Fruit fly (Drosophila melanogaster): ENCODE measurements around the gene CG4382.

CG4382 gene

DNA sequence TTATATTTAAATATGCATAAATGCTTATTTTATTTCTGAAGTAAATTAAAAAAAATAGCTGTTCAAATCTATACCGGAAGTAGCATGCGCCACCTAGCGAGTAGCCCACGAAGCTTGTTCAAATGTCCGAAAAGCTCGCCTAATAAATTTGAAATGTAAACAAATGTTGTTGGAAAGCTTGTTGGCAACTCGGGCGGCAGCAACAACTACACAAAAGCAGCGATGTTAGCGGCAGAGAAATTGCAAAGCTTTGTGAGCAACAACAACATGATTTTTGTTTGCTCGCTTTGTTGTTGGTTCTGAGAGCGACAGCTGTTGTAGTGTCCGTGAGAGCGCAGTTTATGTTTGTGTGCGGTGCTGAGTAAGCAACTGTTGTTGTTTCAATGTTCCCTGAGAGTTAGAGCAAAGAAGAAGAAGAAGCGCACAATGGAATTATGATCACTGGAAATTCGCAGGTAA lies 33.2 kb downstream of the CG4382 start (continued):
- peak; percentile 89 for TF ChIP-seq CG3919 (GFP tag; optimal IDR thresholded peaks at IDR 0.05)
- peak; percentile 96 for TF ChIP-seq Eip78C (GFP tag)
- TF ChIP-seq Ets96B (tag; optimal IDR thresholded peaks at IDR 0.05) = no peak
- TF ChIP-seq CG7368 (GFP tag; optimal IDR thresholded peaks at IDR 0.05) = peak; percentile 85
- TF ChIP-seq CG1621 (tag; optimal IDR thresholded peaks at IDR 0.05) = peak; percentile 43
- TF ChIP-seq cyc (GFP tag; optimal IDR thresholded peaks at IDR 0.05) = peak; percentile 67
- TF ChIP-seq fkh (GFP tag; optimal IDR thresholded peaks at IDR 0.05) = peak; percentile 100
- peak; percentile 67 for TF ChIP-seq CG6808 (GFP tag; optimal IDR thresholded peaks at IDR 0.05)
- peak; percentile 54 for TF ChIP-seq dsx (GFP tag; optimal IDR thresholded peaks at IDR 0.05; ENCODE audit: poor library complexity, severe bottlenecking)
- peak; percentile 94 for TF ChIP-seq eg (GFP tag; IDR thresholded peaks at IDR 0.05)
- TF ChIP-seq CG11762 (GFP tag; optimal IDR thresholded peaks at IDR 0.05; ENCODE audit: insufficient read depth) = peak; percentile 77
- TF ChIP-seq CG6792 (GFP tag; optimal IDR thresholded peaks at IDR 0.05) = peak; percentile 82
- peak; percentile 78 for TF ChIP-seq fd85E (GFP tag; optimal IDR thresholded peaks at IDR 0.05)

DNA sequence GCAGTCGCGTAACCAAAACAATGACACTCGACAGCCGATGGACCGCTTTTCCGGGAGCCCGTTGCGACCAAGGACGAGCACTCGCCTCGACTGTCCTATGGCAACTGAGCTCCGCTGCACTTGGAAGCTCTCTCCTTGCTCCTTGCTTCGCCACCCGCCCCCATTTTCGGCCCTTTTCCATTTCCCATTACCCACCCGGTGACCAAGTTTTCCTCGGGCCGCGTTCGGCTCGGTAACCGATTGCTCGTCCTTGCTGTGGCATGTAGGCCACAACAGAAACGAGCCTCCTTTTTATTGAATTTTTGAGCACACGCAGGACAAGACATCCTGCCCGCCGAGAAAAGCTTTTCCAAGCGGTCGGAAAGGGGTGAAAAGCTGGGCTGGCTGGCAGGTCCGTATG lies 34.0 kb downstream of the CG4382 start, which contains the start of gene jp:
jp (minus strand) TSS at position 95 of the 400 bp plus-strand sequence.
- TF ChIP-seq CG10631 (GFP tag; optimal IDR thresholded peaks at IDR 0.05) = no peak
- no peak for TF ChIP-seq Sox15 (GFP tag; optimal IDR thresholded peaks at IDR 0.05)
- TF ChIP-seq fd85E (GFP tag; optimal IDR thresholded peaks at IDR 0.05) = no peak
- TF ChIP-seq acj6 (GFP tag; optimal IDR thresholded peaks at IDR 0.05) = no peak
- TF ChIP-seq CG11762 (GFP tag; optimal IDR thresholded peaks at IDR 0.05; ENCODE audit: insufficient read depth) = no peak
- TF ChIP-seq CG8632 (GFP tag; optimal IDR thresholded peaks at IDR 0.05) = no peak
- TF ChIP-seq fkh (GFP tag; optimal IDR thresholded peaks at IDR 0.05) = no peak
- no peak for TF ChIP-seq Hr38 (GFP tag; optimal IDR thresholded peaks at IDR 0.05)
- no peak for TF ChIP-seq Lpt (GFP tag; optimal IDR thresholded peaks at IDR 0.05)

DNA sequence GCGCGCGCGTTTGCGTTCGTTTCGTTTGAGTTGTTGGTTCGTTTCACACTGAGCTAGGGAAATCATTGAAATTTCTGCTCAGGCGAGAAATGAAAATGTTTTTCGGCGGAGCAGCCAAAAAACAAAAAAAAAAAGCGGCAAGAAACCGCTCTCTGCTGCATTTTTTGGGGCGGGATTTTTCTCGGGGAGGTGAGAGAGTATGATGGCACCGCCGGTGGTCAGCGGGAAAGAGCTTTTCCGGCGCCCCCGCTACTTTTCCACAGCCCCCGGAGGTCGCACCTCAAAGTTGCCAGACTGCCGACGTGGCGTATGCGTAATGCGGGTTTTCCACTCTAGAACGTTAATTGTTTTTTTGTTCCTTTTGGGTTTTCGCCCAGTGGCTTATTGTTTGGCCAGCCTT lies 35.3 kb downstream of the CG4382 start, which contains the start of gene CG46468:
CG46468 (minus strand) TSS at position 52 of the 400 bp plus-strand sequence.
- TF ChIP-seq CG16779 (tag; optimal IDR thresholded peaks at IDR 0.05) = no peak
- TF ChIP-seq eg (GFP tag; IDR thresholded peaks at IDR 0.05) = peak; percentile 53; the same call in 2 of the 3 replicates
- TF ChIP-seq CG15336 (GFP tag; IDR thresholded peaks at IDR 0.05) = 0 out of 2 replicates have a peak, but pooled peaks have one; percentile 14

DNA sequence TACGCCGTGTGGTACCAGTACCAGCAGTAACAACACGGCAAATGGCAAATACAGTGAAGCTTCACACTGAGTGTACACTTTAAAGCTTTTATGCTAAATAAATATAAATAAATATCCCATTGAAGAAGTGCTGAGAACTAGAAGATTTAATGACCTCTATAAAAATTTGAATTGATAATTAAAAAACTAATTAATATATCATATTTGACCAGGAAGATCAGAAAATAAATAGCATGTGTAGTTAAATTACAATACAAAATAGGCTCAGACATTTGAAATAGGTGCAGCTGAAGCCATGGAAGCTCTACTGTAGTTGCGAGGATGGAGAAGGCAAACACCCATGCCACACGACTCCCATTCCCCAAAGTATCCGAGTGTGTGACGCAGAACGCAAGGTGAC lies 36.1 kb downstream of the CG4382 start:
- TF ChIP-seq ss (GFP tag; optimal IDR thresholded peaks at IDR 0.05) = no peak
- TF ChIP-seq CG11294 (GFP tag; IDR thresholded peaks at IDR 0.05) = peak; percentile 54; the same call in 1 of the 2 replicates
- no peak for TF ChIP-seq CG6792 (GFP tag; optimal IDR thresholded peaks at IDR 0.05)
- no peak for TF ChIP-seq Hr38 (GFP tag; optimal IDR thresholded peaks at IDR 0.05)
- TF ChIP-seq Eip75B (GFP tag; optimal IDR thresholded peaks at IDR 0.05) = peak; percentile 15
- peak; percentile 80 for TF ChIP-seq CG32006 (GFP tag; optimal IDR thresholded peaks at IDR 0.05)
- TF ChIP-seq dac (GFP tag; optimal IDR thresholded peaks at IDR 0.05) = peak; percentile 27
- no peak for TF ChIP-seq Smox (GFP tag; optimal IDR thresholded peaks at IDR 0.05)
- TF ChIP-seq net (GFP tag; optimal IDR thresholded peaks at IDR 0.05) = peak; percentile 31
- TF ChIP-seq Hr4 (GFP tag; optimal IDR thresholded peaks at IDR 0.05) = peak; percentile 76
- TF ChIP-seq CG3032 (tag; optimal IDR thresholded peaks at IDR 0.05) = peak; percentile 24
- no peak for TF ChIP-seq Hr39 (GFP tag; optimal IDR thresholded peaks at IDR 0.05)
- TF ChIP-seq Gug (GFP tag; IDR thresholded peaks at IDR 0.05) = peak; percentile 68
- TF ChIP-seq CG1621 (tag; optimal IDR thresholded peaks at IDR 0.05) = no peak
- no peak for TF ChIP-seq Sox102F (GFP tag; optimal IDR thresholded peaks at IDR 0.05)
- no peak for TF ChIP-seq Sox15 (GFP tag; optimal IDR thresholded peaks at IDR 0.05)
- peak; percentile 50 for TF ChIP-seq CG10631 (GFP tag; optimal IDR thresholded peaks at IDR 0.05)
- TF ChIP-seq spab (GFP tag; optimal IDR thresholded peaks at IDR 0.05) = peak; percentile 1
- TF ChIP-seq CG6163 (GFP tag; IDR thresholded peaks at IDR 0.05) = peak; percentile 52
- peak; percentile 8 for TF ChIP-seq lz (GFP tag; optimal IDR thresholded peaks at IDR 0.05)
- peak; percentile 15 for TF ChIP-seq CG8632 (GFP tag; optimal IDR thresholded peaks at IDR 0.05)
- TF ChIP-seq CG31627 (GFP tag; optimal IDR thresholded peaks at IDR 0.05) = no peak
- TF ChIP-seq OdsH (GFP tag; optimal IDR thresholded peaks at IDR 0.05) = no peak
- TF ChIP-seq CG8319 (GFP tag; optimal IDR thresholded peaks at IDR 0.05) = no peak
- TF ChIP-seq Met (GFP tag; optimal IDR thresholded peaks at IDR 0.05) = peak; percentile 24
- no peak for TF ChIP-seq Eip93F (GFP tag; optimal IDR thresholded peaks at IDR 0.05)
- peak; percentile 44 for TF ChIP-seq pdm3 (GFP tag; optimal IDR thresholded peaks at IDR 0.05)
- TF ChIP-seq fkh (GFP tag; optimal IDR thresholded peaks at IDR 0.05) = no peak
- peak; percentile 76 for TF ChIP-seq CG6276 (GFP tag; optimal IDR thresholded peaks at IDR 0.05)
- TF ChIP-seq CG7368 (GFP tag; optimal IDR thresholded peaks at IDR 0.05) = no peak
- peak; percentile 37 for TF ChIP-seq CG3919 (GFP tag; optimal IDR thresholded peaks at IDR 0.05)
- TF ChIP-seq Eip78C (GFP tag) = peak; percentile 61
- peak; percentile 31 for TF ChIP-seq Ets96B (tag; optimal IDR thresholded peaks at IDR 0.05)
- TF ChIP-seq Ets21C (GFP tag; optimal IDR thresholded peaks at IDR 0.05) = no peak
